Worm (Caenorhabditis elegans) whole organism, L1 larva: ENCODE results near the gene Y49F6B.8.
A peak's percentile ranks its signal among the peaks of the same experiment; 100 is the strongest.

Source experiments
- C04F5.9 ChIP-seq: sonication (generic microtip); optimal IDR thresholded peaks from 2 replicates; lab custom pipeline; 2016; ENCODE audit warnings: missing genetic modification characterization, missing compliant biosample characterization
- C16A3.4 ChIP-seq: fragments of 150-350 bp; optimal IDR thresholded peaks from 2 replicates; lab custom pipeline; 2014; ENCODE audit warnings: missing biosample characterization, missing genetic modification characterization
- F16B12.6 ChIP-seq: fragments of 150-350 bp; optimal IDR thresholded peaks from 2 replicates; lab custom pipeline; 2014; ENCODE audit warnings: missing biosample characterization, missing genetic modification characterization
- Y116A8C.19 ChIP-seq: sonication (generic microtip); optimal IDR thresholded peaks from 2 replicates; lab custom pipeline; 2016; ENCODE audit warnings: missing compliant biosample characterization, missing genetic modification characterization, borderline replicate concordance
- alr-1 ChIP-seq: fragments of 200-800 bp; sonication (Bioruptor generic); optimal IDR thresholded peaks from 2 replicates; lab custom pipeline; 2018; ENCODE audit warnings: borderline replicate concordance, mild to moderate bottlenecking, missing genetic modification characterization, missing compliant biosample characterization
- ama-1 ChIP-seq: fragments of 150-350 bp; optimal IDR thresholded peaks from 2 replicates; lab custom pipeline; 2014
- ces-1 ChIP-seq: fragments of 150-350 bp; optimal IDR thresholded peaks from 2 replicates; lab custom pipeline; 2014; ENCODE audit warnings: missing biosample characterization, missing genetic modification reagents, missing genetic modification characterization
- dpl-1 ChIP-seq, 3 experiments: fragments of 150-350 bp in 2 of 3; sonication (generic microtip) in 1 of 3; optimal IDR thresholded peaks; 2 replicates each; lab custom pipeline; 2014 to 2017; ENCODE audit warnings: missing biosample characterization in 3 of 3, missing genetic modification characterization in 3 of 3, missing genetic modification reagents in 3 of 3
- dsc-1 ChIP-seq: sonication (generic microtip); optimal IDR thresholded peaks from 2 replicates; lab custom pipeline; 2016; ENCODE audit warnings: mild to moderate bottlenecking, missing genetic modification characterization, missing compliant biosample characterization
- efl-1 ChIP-seq, 4 experiments: fragments of 150-350 bp; optimal IDR thresholded peaks in 3 of 4; peaks in 1 of 4; 1 replicate in 1 of 4; 2 replicates in 3 of 4; lab custom pipeline; 2014; ENCODE audit warnings: missing biosample characterization in 2 of 4, missing genetic modification characterization in 2 of 4, missing genetic modification reagents in 2 of 4
- egl-27 ChIP-seq, 2 experiments: fragments of 150-350 bp in 1 of 2; sonication (generic microtip); optimal IDR thresholded peaks; 3 replicates each; lab custom pipeline; 2017 to 2018; ENCODE audit warnings: missing biosample characterization in 2 of 2, missing genetic modification characterization in 2 of 2, missing genetic modification reagents in 2 of 2
- elt-2 ChIP-seq: sonication (generic microtip); optimal IDR thresholded peaks from 2 replicates; lab custom pipeline; 2016; ENCODE audit warnings: missing genetic modification characterization, mild to moderate bottlenecking, inconsistent platforms, missing compliant biosample characterization, missing genetic modification reagents
- fkh-10 ChIP-seq: sonication (generic microtip); optimal IDR thresholded peaks from 2 replicates; lab custom pipeline; 2017; ENCODE audit warnings: missing biosample characterization, missing genetic modification reagents, missing genetic modification characterization
- fkh-4 ChIP-seq: sonication (generic microtip); optimal IDR thresholded peaks from 2 replicates; lab custom pipeline; 2016; ENCODE audit warnings: missing compliant biosample characterization, missing genetic modification characterization, borderline replicate concordance
- fos-1 ChIP-seq: fragments of 150-350 bp; optimal IDR thresholded peaks from 2 replicates; lab custom pipeline; 2014; ENCODE audit warnings: missing biosample characterization, missing genetic modification characterization
- irx-1 ChIP-seq: sonication (generic microtip); optimal IDR thresholded peaks from 2 replicates; lab custom pipeline; 2016; ENCODE audit warnings: missing genetic modification characterization, missing compliant biosample characterization
- isw-1 ChIP-seq: fragments of 200-800 bp; sonication (Bioruptor generic); IDR thresholded peaks from 2 replicates; pipeline ENCODE4 v1.3.6; 2022; ENCODE audit warnings: missing genetic modification characterization, missing compliant biosample characterization
- lin-15B ChIP-seq: fragments of 150-350 bp; sonication (generic microtip); optimal IDR thresholded peaks from 3 replicates; lab custom pipeline; 2014; ENCODE audit warnings: missing biosample characterization, missing genetic modification characterization
- lin-35 ChIP-seq, 2 experiments: fragments of 150-350 bp; optimal IDR thresholded peaks; 2 replicates each; lab custom pipeline; 2014; ENCODE audit warnings: missing biosample characterization in 2 of 2, missing genetic modification characterization in 2 of 2, missing genetic modification reagents in 2 of 2
- lir-3 ChIP-seq: sonication (generic microtip); optimal IDR thresholded peaks from 2 replicates; lab custom pipeline; 2016; ENCODE audit warnings: mild to moderate bottlenecking, missing genetic modification characterization, moderate library complexity, missing compliant biosample characterization; ENCODE audit not compliant: poor library complexity
- lsy-2 ChIP-seq, 2 experiments: fragments of 150-350 bp; optimal IDR thresholded peaks; 2 replicates each; lab custom pipeline; 2014; ENCODE audit warnings: missing biosample characterization in 2 of 2, missing genetic modification characterization in 2 of 2
- mef-2 ChIP-seq: fragments of 150-350 bp; optimal IDR thresholded peaks from 2 replicates; lab custom pipeline; 2014; ENCODE audit warnings: missing biosample characterization, missing genetic modification characterization
- nhr-19 ChIP-seq: fragments of 200-800 bp; sonication (Bioruptor generic); conservative IDR thresholded peaks from 2 replicates; pipeline ENCODE4 v1.3.6; 2022; ENCODE audit warnings: missing genetic modification characterization, missing compliant biosample characterization
- nhr-20 ChIP-seq: sonication (generic microtip); optimal IDR thresholded peaks from 2 replicates; lab custom pipeline; 2016; ENCODE audit warnings: mild to moderate bottlenecking, missing genetic modification characterization, missing compliant biosample characterization
- nhr-237 ChIP-seq: fragments of 150-350 bp; optimal IDR thresholded peaks from 2 replicates; lab custom pipeline; 2014; ENCODE audit warnings: missing biosample characterization, missing genetic modification characterization
- nhr-28 ChIP-seq: fragments of 150-350 bp; optimal IDR thresholded peaks from 2 replicates; lab custom pipeline; 2014; ENCODE audit warnings: missing biosample characterization, missing genetic modification characterization
- nhr-71 ChIP-seq: sonication (generic microtip); optimal IDR thresholded peaks from 2 replicates; lab custom pipeline; 2016; ENCODE audit warnings: mild to moderate bottlenecking, missing genetic modification characterization, moderate library complexity, missing compliant biosample characterization
- nhr-85 ChIP-seq: sonication (generic microtip); peaks from one replicate; lab custom pipeline; 2016; ENCODE audit warnings: missing genetic modification characterization, inconsistent platforms, missing compliant biosample characterization
- pag-3 ChIP-seq: sonication (generic microtip); optimal IDR thresholded peaks from 2 replicates; lab custom pipeline; 2017; ENCODE audit warnings: missing genetic modification characterization, mild to moderate bottlenecking, missing compliant biosample characterization, antibody characterized with exemption, borderline replicate concordance; ENCODE audit not compliant: insufficient read depth
- snpc-4 ChIP-seq: fragments of 150-350 bp; optimal IDR thresholded peaks from 2 replicates; lab custom pipeline; 2014; ENCODE audit warnings: missing biosample characterization, missing genetic modification characterization
- sox-4 ChIP-seq: sonication (generic microtip); optimal IDR thresholded peaks from 2 replicates; lab custom pipeline; 2016; ENCODE audit warnings: missing genetic modification characterization, missing compliant biosample characterization
- sptf-1 ChIP-seq: fragments of 150-350 bp; optimal IDR thresholded peaks from 2 replicates; lab custom pipeline; 2014; ENCODE audit warnings: missing biosample characterization, missing genetic modification characterization
- sup-37 ChIP-seq: fragments of 200-800 bp; sonication (Bioruptor generic); optimal IDR thresholded peaks from 2 replicates; lab custom pipeline; 2018; ENCODE audit warnings: mild to moderate bottlenecking, missing genetic modification characterization, missing compliant biosample characterization
- swsn-7 ChIP-seq: sonication (generic microtip); optimal IDR thresholded peaks from 2 replicates; lab custom pipeline; 2016; ENCODE audit warnings: missing genetic modification characterization, missing compliant biosample characterization
- tbx-2 ChIP-seq: sonication (generic microtip); optimal IDR thresholded peaks from 2 replicates; lab custom pipeline; 2016; ENCODE audit warnings: missing genetic modification characterization, missing compliant biosample characterization
- unc-98 ChIP-seq: fragments of 200-800 bp; sonication (Bioruptor generic); IDR thresholded peaks from 2 replicates; pipeline ENCODE4 v1.3.6; 2022; ENCODE audit warnings: missing genetic modification characterization, missing compliant biosample characterization
- xbp-1 ChIP-seq: sonication (generic microtip); optimal IDR thresholded peaks from 2 replicates; lab custom pipeline; 2016; ENCODE audit warnings: missing genetic modification characterization, missing compliant biosample characterization
- ztf-11 ChIP-seq, 2 experiments: sonication (generic microtip); optimal IDR thresholded peaks; 2 replicates each; lab custom pipeline; 2016 to 2017; ENCODE audit warnings: missing genetic modification characterization in 2 of 2, missing biosample characterization in 1 of 2, missing compliant biosample characterization in 1 of 2

Y49F6B.8 gene

DNA sequence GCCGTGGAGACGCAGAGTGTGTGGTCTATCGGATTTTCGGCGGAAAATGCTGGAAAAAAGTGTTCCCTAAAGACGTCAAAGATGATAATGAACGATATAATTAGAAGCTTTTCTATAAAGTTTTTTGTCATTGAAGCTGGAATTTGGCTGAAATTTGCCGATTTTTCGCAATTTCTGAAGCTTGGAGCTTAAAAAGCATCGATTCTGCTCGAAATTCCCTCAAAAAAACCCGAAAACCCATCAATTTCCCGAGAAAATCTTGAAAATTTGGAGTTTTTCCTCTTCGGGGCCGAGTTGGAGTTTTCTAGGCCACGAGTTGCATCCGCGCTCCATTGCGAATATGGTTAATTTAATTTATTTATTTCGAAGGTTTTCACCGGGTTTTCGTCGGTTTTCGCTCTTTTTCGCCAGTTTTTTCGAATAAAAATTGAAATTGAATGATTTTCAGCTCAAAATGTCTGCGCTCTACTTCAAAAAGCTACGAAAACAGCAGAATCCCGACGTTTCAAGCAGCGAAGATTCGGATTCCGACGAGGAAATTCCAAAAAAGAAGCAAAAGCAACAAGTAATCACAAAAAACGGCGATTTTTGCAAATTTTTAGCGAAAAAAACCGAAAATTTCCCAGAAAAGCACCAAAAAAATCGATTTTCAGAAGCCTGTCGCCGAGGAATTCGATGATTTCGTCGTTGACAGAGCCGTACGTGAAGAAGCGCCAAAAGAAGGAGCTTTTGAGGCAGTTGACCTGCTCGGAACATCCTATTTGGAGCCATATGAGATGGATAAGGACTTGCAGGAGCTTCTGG lies 21.2 kb upstream of the Y49F6B.8 start, which contains the start of the genes col-71 and Y49F6B.2 (continued):
- TF ChIP-seq Y116A8C.19 (tag; lab: Kevin White, UChicago) (peak; percentile 32), ztf-11 (tag; optimal IDR thresholded peaks at IDR 0.05; lab: Kevin White, UChicago) (peak in 1 of 2 experiments; percentile 90), snpc-4 (tag; lab: Kevin White, UChicago) (peak; percentile 58), fos-1 (tag; lab: Kevin White, UChicago) (peak; percentile 64), nhr-28 (tag; lab: Kevin White, UChicago) (no peak), dsc-1 (tag; lab: Kevin White, UChicago) (peak; percentile 94), unc-98 (GFP tag; lab: Robert Waterston, UW) (peak; percentile 80), lin-15B (tag; lab: Kevin White, UChicago) (peak; percentile 90), lsy-2 (tag; optimal IDR thresholded peaks at IDR 0.05; lab: Kevin White, UChicago) (peak; percentile 84 to 85), pag-3 (no peak), nhr-237 (tag; lab: Kevin White, UChicago) (peak; percentile 40), isw-1 (peak; percentile 74), swsn-7 (tag; lab: Kevin White, UChicago) (peak; percentile 81), F16B12.6 (tag; lab: Kevin White, UChicago) (peak; percentile 66), sptf-1 (tag; lab: Kevin White, UChicago) (no peak), C16A3.4 (tag; lab: Kevin White, UChicago) (peak; percentile 72), lin-35 (GFP tag; optimal IDR thresholded peaks at IDR 0.05; lab: Kevin White, UChicago) (peak; percentile 71 to 74), lir-3 (peak; percentile 95), nhr-71 (tag; lab: Kevin White, UChicago) (peak; percentile 87), tbx-2 (tag; lab: Kevin White, UChicago) (peak; percentile 89), xbp-1 (peak; percentile 87), fkh-10 (peak; percentile 74), nhr-20 (tag; lab: Kevin White, UChicago) (peak; percentile 76), alr-1 (tag; lab: Kevin White, UChicago) (no peak), irx-1 (peak; percentile 92), nhr-19 (GFP tag; lab: Robert Waterston, UW) (peak; percentile 79), C04F5.9 (tag; lab: Kevin White, UChicago) (peak; percentile 80), elt-2 (peak; percentile 68), mef-2 (tag; lab: Kevin White, UChicago) (no peak), egl-27 (tag; optimal IDR thresholded peaks at IDR 0.05; lab: Kevin White, UChicago) (no peak), sox-4 (peak; percentile 76), dpl-1 (GFP tag; optimal IDR thresholded peaks at IDR 0.05; lab: Kevin White, UChicago) (peak; percentile 65 to 79 (median 74)), ces-1 (GFP tag; lab: Kevin White, UChicago) (peak; percentile 85)
- TF ChIP-seq, all 84 proteins: peak for 58

DNA sequence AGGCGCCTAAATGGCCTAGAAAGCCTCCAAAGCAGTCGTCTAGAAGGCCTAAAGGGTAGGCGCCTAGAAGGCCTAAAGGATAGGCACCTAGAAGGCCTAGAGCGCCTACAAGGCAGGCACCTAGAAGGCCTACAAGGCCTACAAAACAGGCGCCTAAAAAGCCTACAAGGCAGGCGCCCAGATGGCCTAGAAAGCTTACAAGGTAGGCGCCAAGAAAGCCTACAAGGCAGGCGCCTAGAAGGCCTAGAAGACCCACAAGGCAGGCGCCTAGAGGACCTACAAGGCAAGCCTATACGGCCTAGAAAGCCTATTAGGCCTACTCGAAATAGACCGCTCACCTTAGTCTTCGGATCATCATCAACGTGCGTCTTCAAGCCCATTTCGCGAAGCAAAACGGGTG lies 20.5 kb upstream of the Y49F6B.8 start:
- TF ChIP-seq fkh-4 (no peak), lin-35 (GFP tag; optimal IDR thresholded peaks at IDR 0.05; lab: Kevin White, UChicago) (no peak)

DNA sequence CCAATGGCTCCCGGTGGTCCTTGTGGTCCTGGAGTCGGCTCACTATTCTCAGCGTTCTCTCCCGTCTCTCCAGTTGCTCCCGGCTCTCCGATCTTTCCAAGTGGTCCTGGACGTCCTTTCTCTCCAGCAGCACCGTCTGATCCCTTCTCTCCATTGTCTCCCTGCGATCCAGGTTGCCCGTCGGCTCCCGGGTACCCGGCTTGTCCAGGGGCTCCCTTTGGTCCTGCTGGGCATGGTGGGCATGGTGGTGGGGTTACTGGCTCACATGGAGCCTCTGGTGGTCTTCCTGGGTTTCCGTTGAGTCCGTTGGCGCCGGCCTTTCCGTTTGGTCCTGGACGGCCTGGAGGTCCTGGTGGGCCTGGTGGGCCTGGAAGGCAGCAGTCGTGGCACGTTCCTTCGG lies 18.9 kb upstream of the Y49F6B.8 start:
- TF ChIP-seq dsc-1 (tag; lab: Kevin White, UChicago): no peak
- TF ChIP-seq nhr-85 (tag; lab: Kevin White, UChicago): peak; percentile 19

DNA sequence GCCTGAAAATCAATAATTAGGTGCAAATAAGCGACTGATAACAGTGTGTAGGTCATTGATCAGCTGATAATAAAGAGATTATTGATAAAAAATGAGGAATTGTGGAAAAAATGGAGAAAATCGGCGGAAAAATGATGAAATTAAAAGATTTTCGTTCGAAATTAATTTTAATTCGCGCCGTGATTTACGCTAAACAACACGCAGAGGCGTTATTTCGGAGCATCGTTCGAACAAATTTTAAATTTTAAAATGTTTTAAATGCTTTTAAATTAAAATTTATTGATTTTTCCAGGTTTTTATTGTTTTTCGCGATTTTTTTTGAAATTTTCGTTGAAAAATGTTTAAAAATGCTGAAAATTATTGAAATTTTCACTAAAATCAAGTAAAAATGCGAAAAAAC lies 17.9 kb upstream of the Y49F6B.8 start, which contains the start of gene Y49F6B.9:
TSS of gene Y49F6B.9 (minus strand) at position 2 of the 400 bp plus-strand sequence.
- TF ChIP-seq ama-1 (lab: Kevin White, UChicago) (no peak), sup-37 (GFP tag; lab: Kevin White, UChicago) (no peak), C04F5.9 (tag; lab: Kevin White, UChicago) (no peak), lsy-2 (tag; optimal IDR thresholded peaks at IDR 0.05; lab: Kevin White, UChicago) (no peak), efl-1 (optimal IDR thresholded peaks at IDR 0.05; lab: Kevin White, UChicago) (peak in 1 of 2 experiments; percentile 92), efl-1 (GFP tag; optimal IDR thresholded peaks at IDR 0.05 in 1 of 2; lab: Kevin White, UChicago) (no peak), lin-35 (GFP tag; optimal IDR thresholded peaks at IDR 0.05; lab: Kevin White, UChicago) (peak in 1 of 2 experiments; percentile 9)
